Fruit fly (Drosophila melanogaster): Measurements from ENCODE around the gene Mst27D.

The Mst27D gene

DNA sequence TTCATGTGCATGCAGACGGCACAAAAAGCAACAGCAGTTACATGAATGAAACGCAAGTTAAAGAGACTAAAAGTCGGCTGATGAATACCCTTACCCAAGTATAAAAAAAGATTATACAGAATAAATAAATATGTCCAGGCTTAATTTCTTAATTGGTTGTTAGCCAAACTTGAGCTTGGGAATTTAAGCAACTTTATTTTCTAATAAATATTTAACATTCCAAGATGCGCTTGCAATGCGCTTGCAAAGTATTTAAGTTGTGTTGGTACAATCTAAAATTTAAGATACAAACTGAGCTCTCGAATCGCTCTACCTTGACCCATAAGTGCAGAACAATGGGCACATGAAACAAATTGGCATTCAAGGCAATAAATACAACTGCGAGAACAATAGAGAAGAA, 47.2 kb upstream of the Mst27D start (continued):
- peak; percentile 36 for TF ChIP-seq gem (tag; optimal IDR thresholded peaks at IDR 0.05)
- TF ChIP-seq Stat92E (GFP tag; optimal IDR thresholded peaks at IDR 0.05), result no peak
- TF ChIP-seq CG11504 (tag; optimal IDR thresholded peaks at IDR 0.05), result peak; percentile 38
- TF ChIP-seq twi (tag; optimal IDR thresholded peaks at IDR 0.05), result no peak
- TF ChIP-seq lbe (GFP tag; optimal IDR thresholded peaks at IDR 0.05), result no peak
- TF ChIP-seq HmgZ (tag; optimal IDR thresholded peaks at IDR 0.05), result no peak
- peak; percentile 32 for TF ChIP-seq grau (tag; optimal IDR thresholded peaks at IDR 0.05)
- no peak for TF ChIP-seq NC2β (GFP tag; optimal IDR thresholded peaks at IDR 0.05)
- TF ChIP-seq E2f2 (GFP tag; IDR thresholded peaks at IDR 0.05), result no peak
- 0 out of 3 replicates have a peak, but pooled peaks have one; percentile 23 for TF ChIP-seq row (GFP tag; IDR thresholded peaks at IDR 0.05)
- peak in 1 of 2 experiments; percentile 10 for TF ChIP-seq Hr51 (GFP tag; optimal IDR thresholded peaks at IDR 0.05)
- TF ChIP-seq lab (GFP tag; optimal IDR thresholded peaks at IDR 0.05), result peak; percentile 8
- no peak for TF ChIP-seq E2f1 (GFP tag; IDR thresholded peaks at IDR 0.05)
- peak; percentile 21 for TF ChIP-seq dmrt99B (tag; optimal IDR thresholded peaks at IDR 0.05)
- TF ChIP-seq CG10979 (tag; optimal IDR thresholded peaks at IDR 0.05), result no peak
- 0 out of 2 replicates have a peak, but pooled peaks have one; percentile 6 for TF ChIP-seq Ada2b (GFP tag; IDR thresholded peaks at IDR 0.05)
- TF ChIP-seq en (GFP tag; optimal IDR thresholded peaks at IDR 0.05), result no peak
- no peak for TF ChIP-seq ssp (GFP tag; IDR thresholded peaks at IDR 0.05)
- TF ChIP-seq kay (GFP tag; optimal IDR thresholded peaks at IDR 0.05), result no peak
- TF ChIP-seq ftz-f1 (GFP tag; optimal IDR thresholded peaks at IDR 0.05), result no peak
- no peak for TF ChIP-seq Gug (GFP tag; IDR thresholded peaks at IDR 0.05)
- no peak for TF ChIP-seq Meics (GFP tag; optimal IDR thresholded peaks at IDR 0.05)
- no peak for TF ChIP-seq CG2202 (tag; optimal IDR thresholded peaks at IDR 0.05)
- TF ChIP-seq emc (GFP tag; optimal IDR thresholded peaks at IDR 0.05), result no peak
- no peak for TF ChIP-seq TFAM (GFP tag; optimal IDR thresholded peaks at IDR 0.05)
- TF ChIP-seq CG7786 (GFP tag; optimal IDR thresholded peaks at IDR 0.05), result no peak
- no peak for TF ChIP-seq CrebB (tag; optimal IDR thresholded peaks at IDR 0.05)
- no peak for TF ChIP-seq CG4617 (GFP tag; optimal IDR thresholded peaks at IDR 0.05; ENCODE audit: borderline replicate concordance)
- no peak for TF ChIP-seq Atf6 (GFP tag; IDR thresholded peaks at IDR 0.05)
- TF ChIP-seq CG7839 (tag; optimal IDR thresholded peaks at IDR 0.05), result peak; percentile 25
- no peak for TF ChIP-seq disco-r (GFP tag; optimal IDR thresholded peaks at IDR 0.05)
- no peak for TF ChIP-seq CG3995 (GFP tag; optimal IDR thresholded peaks at IDR 0.05)
- no peak for TF ChIP-seq CG11093 (GFP tag; IDR thresholded peaks at IDR 0.05)
- TF ChIP-seq bsh (GFP tag; optimal IDR thresholded peaks at IDR 0.05), result no peak
- TF ChIP-seq CG10462 (GFP tag; optimal IDR thresholded peaks at IDR 0.05), result no peak
- no peak for TF ChIP-seq MBD-R2 (GFP tag; IDR thresholded peaks at IDR 0.05)
- no peak for TF ChIP-seq dysf (GFP tag; IDR thresholded peaks at IDR 0.05)
- no peak for TF ChIP-seq Asciz (GFP tag; optimal IDR thresholded peaks at IDR 0.05)
- no peak for TF ChIP-seq CG12744 (GFP tag; optimal IDR thresholded peaks at IDR 0.05)
- no peak for TF ChIP-seq CG10654 (GFP tag; optimal IDR thresholded peaks at IDR 0.05)

DNA sequence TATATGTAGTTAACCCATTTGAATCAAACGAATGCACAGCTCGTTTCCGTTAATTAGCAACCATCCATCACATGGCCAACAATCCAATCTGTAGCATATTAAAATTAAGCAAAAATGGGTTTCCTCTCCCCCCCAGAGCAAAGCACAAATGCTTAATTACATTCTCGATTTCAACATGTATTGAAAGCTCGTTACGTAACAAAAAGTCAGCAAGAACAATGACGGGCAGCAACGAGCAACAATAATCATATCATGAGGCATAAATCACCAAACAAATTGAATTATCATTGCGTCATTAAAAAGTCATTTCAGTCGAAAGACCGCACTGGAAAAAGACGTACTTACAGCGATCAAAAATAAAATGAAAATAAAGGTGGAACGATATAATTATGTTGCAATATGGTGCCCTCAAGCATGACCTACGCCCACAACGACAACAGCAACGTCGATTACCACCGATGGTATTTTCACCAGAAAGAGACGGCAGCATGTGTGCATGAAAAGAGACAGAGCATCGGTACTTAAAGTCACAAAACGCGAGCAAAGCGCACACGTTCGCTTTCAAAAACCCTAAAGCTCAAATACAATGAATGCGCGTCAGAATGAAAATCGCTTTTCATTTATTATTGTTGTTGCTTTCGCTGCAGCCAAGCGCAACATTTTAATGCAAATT, 45.8 kb upstream of the Mst27D start:
- TF ChIP-seq CG9437 (GFP tag; optimal IDR thresholded peaks at IDR 0.05), result no peak
- no peak for TF ChIP-seq lbe (GFP tag; optimal IDR thresholded peaks at IDR 0.05)
- TF ChIP-seq Pdp1 (GFP tag; optimal IDR thresholded peaks at IDR 0.05), result peak in 1 of 2 experiments; percentile 92
- no peak for TF ChIP-seq insv (GFP tag; optimal IDR thresholded peaks at IDR 0.05)
- no peak for TF ChIP-seq abd-A (tag; optimal IDR thresholded peaks at IDR 0.05)
- TF ChIP-seq yki (optimal IDR thresholded peaks at IDR 0.05), result no peak
- TF ChIP-seq Mes4 (GFP tag; optimal IDR thresholded peaks at IDR 0.05), result no peak
- no peak for TF ChIP-seq ash1 (GFP tag; optimal IDR thresholded peaks at IDR 0.05)
- TF ChIP-seq CG13424 (tag; optimal IDR thresholded peaks at IDR 0.05), result no peak
- no peak for TF ChIP-seq grau (tag; optimal IDR thresholded peaks at IDR 0.05)
- no peak for TF ChIP-seq CG2889 (GFP tag; IDR thresholded peaks at IDR 0.05)
- TF ChIP-seq Hr78 (GFP tag; optimal IDR thresholded peaks at IDR 0.05), result peak in 1 of 2 experiments; percentile 54
- TF ChIP-seq Gug (GFP tag; IDR thresholded peaks at IDR 0.05), result no peak
- TF ChIP-seq maf-S (GFP tag; optimal IDR thresholded peaks at IDR 0.05), result no peak
- TF ChIP-seq Awh (GFP tag; IDR thresholded peaks at IDR 0.05), result no peak

All from whole organism, embryonic.